Worm (Caenorhabditis elegans) whole organism, mixed stage, embryonic: ENCODE results near the gene B0244.6.
A peak's percentile ranks its signal among the peaks of the same experiment; 100 is the strongest.

Source experiments
- M03D4.4 ChIP-seq: sonication (generic microtip); optimal IDR thresholded peaks from 2 replicates; lab custom pipeline; 2017; ENCODE audit warnings: mild to moderate bottlenecking, missing genetic modification characterization, missing compliant biosample characterization
- bed-3 ChIP-seq: fragments of 200-800 bp; sonication (Bioruptor generic); optimal IDR thresholded peaks from 3 replicates; lab custom pipeline; 2018; ENCODE audit warnings: mild to moderate bottlenecking, missing genetic modification characterization, moderate library complexity, missing compliant biosample characterization
- blmp-1 ChIP-seq: fragments of 150-350 bp; optimal IDR thresholded peaks from 2 replicates; lab custom pipeline; 2014; ENCODE audit warnings: missing biosample characterization, missing genetic modification characterization
- ceh-39 ChIP-seq: fragments of 150-350 bp; optimal IDR thresholded peaks from 2 replicates; lab custom pipeline; 2014; ENCODE audit warnings: missing biosample characterization, missing genetic modification characterization
- ceh-43 ChIP-seq: fragments of 200-800 bp; sonication (Bioruptor generic); optimal IDR thresholded peaks from 2 replicates; lab custom pipeline; 2018; ENCODE audit warnings: mild to moderate bottlenecking, missing genetic modification characterization, moderate library complexity, missing compliant biosample characterization
- ceh-83 ChIP-seq: fragments of 200-800 bp; sonication (Bioruptor generic); optimal IDR thresholded peaks from 2 replicates; lab custom pipeline; 2018; ENCODE audit warnings: mild to moderate bottlenecking, missing genetic modification characterization, missing compliant biosample characterization
- ces-1 ChIP-seq: fragments of 150-350 bp; optimal IDR thresholded peaks from 2 replicates; lab custom pipeline; 2014; ENCODE audit warnings: missing biosample characterization, missing genetic modification reagents, missing genetic modification characterization
- cnd-1 ChIP-seq: fragments of 200-800 bp; sonication (Bioruptor generic); optimal IDR thresholded peaks from 2 replicates; lab custom pipeline; 2018; ENCODE audit warnings: mild to moderate bottlenecking, missing genetic modification characterization, missing compliant biosample characterization
- drap-1 ChIP-seq: fragments of 200-800 bp; sonication (Bioruptor generic); optimal IDR thresholded peaks from 3 replicates; lab custom pipeline; 2018; ENCODE audit warnings: mild to moderate bottlenecking, missing genetic modification characterization, missing compliant biosample characterization
- elt-1 ChIP-seq: sonication (generic microtip); optimal IDR thresholded peaks from 2 replicates; lab custom pipeline; 2017; ENCODE audit warnings: missing genetic modification characterization, mild to moderate bottlenecking, missing compliant biosample characterization, antibody characterized with exemption, moderate library complexity, borderline replicate concordance; ENCODE audit not compliant: insufficient read depth
- elt-3 ChIP-seq: fragments of 150-350 bp; optimal IDR thresholded peaks from 2 replicates; lab custom pipeline; 2014; ENCODE audit warnings: missing biosample characterization, missing genetic modification characterization
- flh-1 ChIP-seq: fragments of 200-800 bp; sonication (Bioruptor generic); optimal IDR thresholded peaks from 2 replicates; lab custom pipeline; 2018; ENCODE audit warnings: mild to moderate bottlenecking, missing genetic modification characterization, moderate library complexity, missing compliant biosample characterization
- ham-2 ChIP-seq: fragments of 200-800 bp; sonication (Bioruptor generic); optimal IDR thresholded peaks from 2 replicates; lab custom pipeline; 2018; ENCODE audit warnings: mild to moderate bottlenecking, missing genetic modification characterization, missing compliant biosample characterization
- hlh-1 ChIP-seq: fragments of 150-350 bp; optimal IDR thresholded peaks from 2 replicates; lab custom pipeline; 2014; ENCODE audit warnings: missing biosample characterization, missing genetic modification reagents, missing genetic modification characterization
- lin-32 ChIP-seq: fragments of 200-800 bp; sonication (Bioruptor generic); optimal IDR thresholded peaks from 2 replicates; lab custom pipeline; 2018; ENCODE audit warnings: mild to moderate bottlenecking, missing genetic modification characterization, missing compliant biosample characterization
- lsy-2 ChIP-seq: fragments of 150-350 bp; optimal IDR thresholded peaks from 2 replicates; lab custom pipeline; 2014; ENCODE audit warnings: missing biosample characterization, missing genetic modification characterization
- mep-1 ChIP-seq: fragments of 150-350 bp; optimal IDR thresholded peaks from 2 replicates; lab custom pipeline; 2017; ENCODE audit warnings: missing biosample characterization, missing genetic modification reagents, missing genetic modification characterization, inconsistent platforms
- mls-2 ChIP-seq: sonication (generic microtip); optimal IDR thresholded peaks from 2 replicates; lab custom pipeline; 2016; ENCODE audit warnings: mild to moderate bottlenecking, missing genetic modification characterization, moderate library complexity, missing compliant biosample characterization
- nhr-12 ChIP-seq: fragments of 150-350 bp; optimal IDR thresholded peaks from 2 replicates; lab custom pipeline; 2014; ENCODE audit warnings: missing biosample characterization, missing genetic modification characterization
- nhr-2 ChIP-seq: fragments of 150-350 bp; optimal IDR thresholded peaks from 2 replicates; lab custom pipeline; 2014; ENCODE audit warnings: missing biosample characterization, missing genetic modification characterization
- nhr-28 ChIP-seq: fragments of 150-350 bp; optimal IDR thresholded peaks from 2 replicates; lab custom pipeline; 2014; ENCODE audit warnings: missing biosample characterization, missing genetic modification characterization
- nhr-76 ChIP-seq: sonication (generic microtip); optimal IDR thresholded peaks from 2 replicates; lab custom pipeline; 2017; ENCODE audit warnings: missing biosample characterization, missing genetic modification characterization
- pha-4 ChIP-seq: fragments of 150-350 bp; optimal IDR thresholded peaks from 2 replicates; lab custom pipeline; 2018; ENCODE audit warnings: missing biosample characterization, missing genetic modification reagents, missing genetic modification characterization
- sem-2 ChIP-seq: fragments of 200-800 bp; sonication (Bioruptor generic); optimal IDR thresholded peaks from 2 replicates; lab custom pipeline; 2018; ENCODE audit warnings: mild to moderate bottlenecking, missing genetic modification characterization, missing compliant biosample characterization
- tbx-8 ChIP-seq: fragments of 200-800 bp; sonication (Bioruptor generic); optimal IDR thresholded peaks from 2 replicates; lab custom pipeline; 2018; ENCODE audit warnings: mild to moderate bottlenecking, missing genetic modification characterization, moderate library complexity, missing compliant biosample characterization
- unc-120 ChIP-seq: sonication (generic microtip); optimal IDR thresholded peaks from 2 replicates; lab custom pipeline; 2017; ENCODE audit warnings: missing genetic modification characterization, missing compliant biosample characterization; ENCODE audit not compliant: poor library complexity, severe bottlenecking
- unc-39 ChIP-seq: fragments of 150-350 bp; optimal IDR thresholded peaks from 2 replicates; lab custom pipeline; 2014; ENCODE audit warnings: missing biosample characterization, missing genetic modification characterization
- unc-62 ChIP-seq: fragments of 150-350 bp; optimal IDR thresholded peaks from 2 replicates; lab custom pipeline; 2014; ENCODE audit warnings: missing biosample characterization, missing genetic modification reagents, missing genetic modification characterization
- zip-8 ChIP-seq: fragments of 150-350 bp; optimal IDR thresholded peaks from 2 replicates; lab custom pipeline; 2014; ENCODE audit warnings: missing biosample characterization, missing genetic modification characterization
- ztf-11 ChIP-seq: fragments of 150-350 bp; optimal IDR thresholded peaks from 2 replicates; lab custom pipeline; 2014; ENCODE audit warnings: missing biosample characterization, missing genetic modification characterization

Gene B0244.6

ce11 chrIII:5720266-5721019, 17.4 kb upstream of the B0244.6 start:
- TF ChIP-seq zip-8 (tag; lab: Kevin White, UChicago) (peak; percentile 41), nhr-28 (no peak), ham-2 (GFP tag; lab: Kevin White, UChicago) (no peak), ces-1 (GFP tag; lab: Kevin White, UChicago) (peak; percentile 99), lin-32 (GFP tag; lab: Kevin White, UChicago) (peak; percentile 73), blmp-1 (tag; lab: Kevin White, UChicago) (no peak), nhr-76 (tag; lab: Kevin White, UChicago) (no peak), nhr-12 (tag; lab: Kevin White, UChicago) (no peak), M03D4.4 (peak; percentile 15), mls-2 (tag; lab: Kevin White, UChicago) (no peak), ztf-11 (tag; lab: Kevin White, UChicago) (peak; percentile 0), cnd-1 (tag; lab: Kevin White, UChicago) (peak; percentile 37), unc-62 (GFP tag; lab: Kevin White, UChicago) (no peak), ceh-43 (GFP tag; lab: Kevin White, UChicago) (no peak), unc-39 (tag; lab: Kevin White, UChicago) (no peak), hlh-1 (tag; lab: Kevin White, UChicago) (peak; percentile 15), nhr-2 (tag; lab: Kevin White, UChicago) (peak; percentile 59)

- TF ChIP-seq unc-62 (GFP tag; lab: Kevin White, UChicago): peak; percentile 75
- TF ChIP-seq drap-1 (GFP tag; lab: Kevin White, UChicago): no peak
- no peak for TF ChIP-seq ham-2 (GFP tag; lab: Kevin White, UChicago)
- peak; percentile 45 for TF ChIP-seq ces-1 (GFP tag; lab: Kevin White, UChicago)
- TF ChIP-seq nhr-12 (tag; lab: Kevin White, UChicago): no peak
- TF ChIP-seq ceh-39 (tag; lab: Kevin White, UChicago): no peak
- TF ChIP-seq lsy-2: no peak
Measured at ce11 chrIII:5721488-5721887, 16.3 kb upstream of the B0244.6 start.

- TF ChIP-seq lin-32 (GFP tag; lab: Kevin White, UChicago): no peak
- peak; percentile 38 for TF ChIP-seq ces-1 (GFP tag; lab: Kevin White, UChicago)
- no peak for TF ChIP-seq bed-3
- peak; percentile 24 for TF ChIP-seq mep-1 (tag; lab: Kevin White, UChicago)
- TF ChIP-seq nhr-76 (tag; lab: Kevin White, UChicago): no peak
- TF ChIP-seq pha-4: no peak
- no peak for TF ChIP-seq sem-2
Measured at ce11 chrIII:5721888-5722287, 15.9 kb upstream of the B0244.6 start.

- TF ChIP-seq flh-1 (GFP tag; lab: Kevin White, UChicago) (no peak), lsy-2 (no peak), ceh-83 (GFP tag; lab: Kevin White, UChicago) (no peak), tbx-8 (GFP tag; lab: Kevin White, UChicago) (no peak), nhr-28 (no peak), ztf-11 (tag; lab: Kevin White, UChicago) (no peak), elt-3 (no peak), unc-39 (tag; lab: Kevin White, UChicago) (no peak), elt-1 (tag; lab: Kevin White, UChicago) (no peak)
- TF ChIP-seq, all 35 proteins: peak for 0
Measured at ce11 chrIII:5722550-5722949, 15.3 kb upstream of the B0244.6 start, which contains the start of gene wrm-1. Gene wrm-1 (plus strand): TSS chrIII:5722850.

ce11 chrIII:5727827-5728226, 10.0 kb upstream of the B0244.6 start, which contains the start of gene egg-1:
Gene egg-1 (plus strand): TSS chrIII:5728180.
- TF ChIP-seq ztf-11 (tag; lab: Kevin White, UChicago): no peak
- no peak for TF ChIP-seq ceh-83 (GFP tag; lab: Kevin White, UChicago)
- TF ChIP-seq nhr-28: no peak
- no peak for TF ChIP-seq unc-120 (tag; lab: Kevin White, UChicago)
- TF ChIP-seq unc-39 (tag; lab: Kevin White, UChicago): no peak
- TF ChIP-seq ceh-39 (tag; lab: Kevin White, UChicago): no peak
